Worm (Caenorhabditis elegans) whole organism, midembryonic: ENCODE data around the gene F57B1.6.

Experiments
- cog-1 ChIP-seq: sonication (generic microtip); optimal IDR thresholded peaks from 2 replicates; lab custom pipeline; 2016; ENCODE audit warnings: missing genetic modification characterization, missing compliant biosample characterization
- flt-1 ChIP-seq: fragments of 200-800 bp; sonication (Bioruptor generic); IDR thresholded peaks from 2 replicates; pipeline ENCODE4 v1.3.6; 2022; ENCODE audit warnings: missing genetic modification characterization, missing compliant biosample characterization
- klf-2 ChIP-seq: fragments of 200-800 bp; sonication (Bioruptor generic); conservative IDR thresholded peaks from 2 replicates; pipeline ENCODE4 v1.3.6; 2022; ENCODE audit warnings: missing genetic modification reagents, missing genetic modification characterization, missing compliant biosample characterization
- med-1 ChIP-seq: sonication (generic microtip); optimal IDR thresholded peaks from 2 replicates; lab custom pipeline; 2017; ENCODE audit warnings: missing genetic modification characterization, mild to moderate bottlenecking, missing compliant biosample characterization, antibody characterized with exemption, missing genetic modification reagents; ENCODE audit not compliant: insufficient read depth
- ref-1 ChIP-seq: fragments of 200-800 bp; sonication (Bioruptor generic); conservative IDR thresholded peaks from 2 replicates; pipeline ENCODE4 v1.3.6; 2022; ENCODE audit warnings: missing genetic modification reagents, missing genetic modification characterization, missing compliant biosample characterization
- tab-1 ChIP-seq: fragments of 200-800 bp; sonication (Bioruptor generic); IDR thresholded peaks from 2 replicates; pipeline ENCODE4 v1.3.6; 2022; ENCODE audit warnings: missing genetic modification characterization, missing compliant biosample characterization
- ztf-23 ChIP-seq: fragments of 200-800 bp; sonication (Bioruptor generic); IDR thresholded peaks from 2 replicates; pipeline ENCODE4 v1.3.6; 2022; ENCODE audit warnings: missing genetic modification reagents, missing genetic modification characterization, missing compliant biosample characterization
- ztf-29 ChIP-seq: fragments of 200-800 bp; sonication (Bioruptor generic); IDR thresholded peaks from 2 replicates; pipeline ENCODE4 v1.3.6; 2022; ENCODE audit warnings: missing genetic modification reagents, missing genetic modification characterization, missing compliant biosample characterization

- no peak for TF ChIP-seq ref-1 (GFP tag; lab: Robert Waterston, UW)
- TF ChIP-seq ztf-29: no peak
- TF ChIP-seq med-1: no peak
- no peak for TF ChIP-seq cog-1 (tag; lab: Kevin White, UChicago)
- no peak for TF ChIP-seq flt-1 (GFP tag; lab: Robert Waterston, UW)
- no peak for TF ChIP-seq klf-2 (GFP tag; lab: Robert Waterston, UW)
- no peak for TF ChIP-seq ztf-23 (GFP tag; lab: Robert Waterston, UW)
- no peak for TF ChIP-seq tab-1 (GFP tag; lab: Robert Waterston, UW)
Observed at ce11 chrV:13236507-13236906, 27.1 kb downstream of the F57B1.6 start, which contains the start of gene dmd-10.
